Worm (Caenorhabditis elegans) whole organism, early embryonic: ENCODE results near the gene R10E12.2.

Experiments used
- B0310.2 ChIP-seq: sonication (generic microtip); optimal IDR thresholded peaks from 2 replicates; lab custom pipeline; 2016; ENCODE audit warnings: mild to moderate bottlenecking, missing genetic modification characterization, missing compliant biosample characterization
- aly-1 ChIP-seq: sonication (generic microtip); optimal IDR thresholded peaks from 2 replicates; lab custom pipeline; 2016; ENCODE audit warnings: missing genetic modification characterization, missing compliant biosample characterization
- ama-1 ChIP-seq: fragments of 150-350 bp; optimal IDR thresholded peaks from 2 replicates; lab custom pipeline; 2014
- ceh-13 ChIP-seq: fragments of 200-800 bp; sonication (Bioruptor generic); optimal IDR thresholded peaks from 2 replicates; lab custom pipeline; 2018; ENCODE audit warnings: mild to moderate bottlenecking, missing genetic modification characterization, missing compliant biosample characterization
- ceh-36 ChIP-seq: sonication (generic microtip); optimal IDR thresholded peaks from 2 replicates; lab custom pipeline; 2016; ENCODE audit warnings: missing genetic modification characterization, inconsistent platforms, missing compliant biosample characterization
- ets-7 ChIP-seq: sonication (generic microtip); optimal IDR thresholded peaks from 2 replicates; lab custom pipeline; 2016; ENCODE audit warnings: missing genotype, missing genetic modification characterization, missing compliant biosample characterization
- flt-1 ChIP-seq: fragments of 200-800 bp; sonication (Bioruptor generic); IDR thresholded peaks from 2 replicates; pipeline ENCODE4 v1.3.6; 2022; ENCODE audit warnings: missing genetic modification characterization, missing compliant biosample characterization
- hmbx-1 ChIP-seq: sonication (generic microtip); optimal IDR thresholded peaks from 2 replicates; lab custom pipeline; 2016; ENCODE audit warnings: mild to moderate bottlenecking, missing genetic modification characterization, missing compliant biosample characterization
- hmg-4 ChIP-seq: fragments of 200-800 bp; sonication (Bioruptor generic); optimal IDR thresholded peaks from 2 replicates; lab custom pipeline; 2018; ENCODE audit warnings: mild to moderate bottlenecking, missing genetic modification characterization, missing compliant biosample characterization
- hnd-1 ChIP-seq: sonication (generic microtip); optimal IDR thresholded peaks from 2 replicates; lab custom pipeline; 2016; ENCODE audit warnings: missing genetic modification characterization, missing compliant biosample characterization
- scrt-1 ChIP-seq: fragments of 200-800 bp; sonication (Bioruptor generic); IDR thresholded peaks from 2 replicates; pipeline ENCODE4 v1.3.6; 2022; ENCODE audit warnings: missing genetic modification characterization, missing compliant biosample characterization
- sea-1 ChIP-seq: fragments of 200-800 bp; sonication (Bioruptor generic); conservative IDR thresholded peaks from 2 replicates; pipeline ENCODE4 v1.3.6; 2022; ENCODE audit warnings: missing genetic modification characterization, missing compliant biosample characterization
- tbx-11 ChIP-seq: fragments of 200-800 bp; sonication (Bioruptor generic); IDR thresholded peaks from 2 replicates; pipeline ENCODE4 v1.3.6; 2022; ENCODE audit warnings: missing genetic modification characterization, missing compliant biosample characterization
- tra-4 ChIP-seq: sonication (generic microtip); optimal IDR thresholded peaks from 2 replicates; lab custom pipeline; 2017; ENCODE audit warnings: missing genetic modification characterization, missing compliant biosample characterization

DNA sequence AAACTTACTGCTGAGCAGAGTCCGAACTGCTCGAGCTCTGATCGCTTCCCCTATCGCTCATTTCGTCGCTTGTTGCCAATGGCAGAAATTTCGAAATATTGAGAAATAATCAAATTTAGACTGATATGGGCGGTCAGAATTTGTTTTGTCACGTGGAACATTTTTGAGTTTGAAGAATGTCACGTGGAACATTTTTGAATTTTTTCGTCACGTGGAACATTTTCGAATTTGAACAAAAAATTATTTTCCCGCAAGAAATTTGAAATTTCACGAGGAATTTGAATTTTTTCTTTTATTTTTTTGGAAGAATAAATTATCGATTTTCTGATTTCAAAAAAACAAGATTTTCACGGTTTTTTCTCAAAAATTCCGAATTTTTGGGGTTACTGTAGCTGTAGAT, 36.5 kb upstream of the R10E12.2 start, which contains the start of gene fbxa-155:
- no peak for TF ChIP-seq ama-1 (lab: Kevin White, UChicago)
- TF ChIP-seq hmbx-1 (tag; lab: Kevin White, UChicago) = no peak
- TF ChIP-seq sea-1 (GFP tag; lab: Robert Waterston, UW) = no peak
- no peak for TF ChIP-seq scrt-1 (GFP tag; lab: Robert Waterston, UW)
- TF ChIP-seq flt-1 (GFP tag; lab: Robert Waterston, UW) = no peak
- no peak for TF ChIP-seq hnd-1 (tag; lab: Kevin White, UChicago)
- no peak for TF ChIP-seq tbx-11
- TF ChIP-seq ceh-36 = no peak
- TF ChIP-seq tra-4 = no peak
- no peak for TF ChIP-seq hmg-4 (GFP tag; lab: Kevin White, UChicago)
- no peak for TF ChIP-seq B0310.2 (tag; lab: Kevin White, UChicago)
- TF ChIP-seq ceh-13 (GFP tag; lab: Kevin White, UChicago) = no peak
- no peak for TF ChIP-seq aly-1 (tag; lab: Kevin White, UChicago)
- no peak for TF ChIP-seq ets-7 (tag; lab: Kevin White, UChicago)
